Worm (Caenorhabditis elegans) whole organism, mixed stage, embryonic: Measurements from ENCODE around the gene K03H6.4.
A peak's percentile ranks its signal among the peaks of the same experiment; 100 is the strongest.

ENCODE experiments used
- M03D4.4 ChIP-seq: sonication (generic microtip); optimal IDR thresholded peaks from 2 replicates; lab custom pipeline; 2017; ENCODE audit warnings: mild to moderate bottlenecking, missing genetic modification characterization, missing compliant biosample characterization
- bed-3 ChIP-seq: fragments of 200-800 bp; sonication (Bioruptor generic); optimal IDR thresholded peaks from 3 replicates; lab custom pipeline; 2018; ENCODE audit warnings: mild to moderate bottlenecking, missing genetic modification characterization, moderate library complexity, missing compliant biosample characterization
- blmp-1 ChIP-seq: fragments of 150-350 bp; optimal IDR thresholded peaks from 2 replicates; lab custom pipeline; 2014; ENCODE audit warnings: missing biosample characterization, missing genetic modification characterization
- ceh-39 ChIP-seq: fragments of 150-350 bp; optimal IDR thresholded peaks from 2 replicates; lab custom pipeline; 2014; ENCODE audit warnings: missing biosample characterization, missing genetic modification characterization
- ceh-43 ChIP-seq: fragments of 200-800 bp; sonication (Bioruptor generic); optimal IDR thresholded peaks from 2 replicates; lab custom pipeline; 2018; ENCODE audit warnings: mild to moderate bottlenecking, missing genetic modification characterization, moderate library complexity, missing compliant biosample characterization
- ces-1 ChIP-seq: fragments of 150-350 bp; optimal IDR thresholded peaks from 2 replicates; lab custom pipeline; 2014; ENCODE audit warnings: missing biosample characterization, missing genetic modification reagents, missing genetic modification characterization
- cnd-1 ChIP-seq: fragments of 200-800 bp; sonication (Bioruptor generic); optimal IDR thresholded peaks from 2 replicates; lab custom pipeline; 2018; ENCODE audit warnings: mild to moderate bottlenecking, missing genetic modification characterization, missing compliant biosample characterization
- drap-1 ChIP-seq: fragments of 200-800 bp; sonication (Bioruptor generic); optimal IDR thresholded peaks from 3 replicates; lab custom pipeline; 2018; ENCODE audit warnings: mild to moderate bottlenecking, missing genetic modification characterization, missing compliant biosample characterization
- elt-1 ChIP-seq: sonication (generic microtip); optimal IDR thresholded peaks from 2 replicates; lab custom pipeline; 2017; ENCODE audit warnings: missing genetic modification characterization, mild to moderate bottlenecking, missing compliant biosample characterization, antibody characterized with exemption, moderate library complexity, borderline replicate concordance; ENCODE audit not compliant: insufficient read depth
- elt-3 ChIP-seq: fragments of 150-350 bp; optimal IDR thresholded peaks from 2 replicates; lab custom pipeline; 2014; ENCODE audit warnings: missing biosample characterization, missing genetic modification characterization
- flh-1 ChIP-seq: fragments of 200-800 bp; sonication (Bioruptor generic); optimal IDR thresholded peaks from 2 replicates; lab custom pipeline; 2018; ENCODE audit warnings: mild to moderate bottlenecking, missing genetic modification characterization, moderate library complexity, missing compliant biosample characterization
- hlh-1 ChIP-seq: fragments of 150-350 bp; optimal IDR thresholded peaks from 2 replicates; lab custom pipeline; 2014; ENCODE audit warnings: missing biosample characterization, missing genetic modification reagents, missing genetic modification characterization
- lin-13 ChIP-seq: fragments of 150-350 bp; optimal IDR thresholded peaks from 2 replicates; lab custom pipeline; 2014; ENCODE audit warnings: missing biosample characterization, missing genetic modification characterization
- lin-32 ChIP-seq: fragments of 200-800 bp; sonication (Bioruptor generic); optimal IDR thresholded peaks from 2 replicates; lab custom pipeline; 2018; ENCODE audit warnings: mild to moderate bottlenecking, missing genetic modification characterization, missing compliant biosample characterization
- lsy-2 ChIP-seq: fragments of 150-350 bp; optimal IDR thresholded peaks from 2 replicates; lab custom pipeline; 2014; ENCODE audit warnings: missing biosample characterization, missing genetic modification characterization
- mab-5 ChIP-seq: fragments of 150-350 bp; optimal IDR thresholded peaks from 2 replicates; lab custom pipeline; 2014; ENCODE audit warnings: missing biosample characterization, missing genetic modification characterization
- mep-1 ChIP-seq: fragments of 150-350 bp; optimal IDR thresholded peaks from 2 replicates; lab custom pipeline; 2017; ENCODE audit warnings: missing biosample characterization, missing genetic modification reagents, missing genetic modification characterization, inconsistent platforms
- mls-2 ChIP-seq: sonication (generic microtip); optimal IDR thresholded peaks from 2 replicates; lab custom pipeline; 2016; ENCODE audit warnings: mild to moderate bottlenecking, missing genetic modification characterization, moderate library complexity, missing compliant biosample characterization
- nhr-12 ChIP-seq: fragments of 150-350 bp; optimal IDR thresholded peaks from 2 replicates; lab custom pipeline; 2014; ENCODE audit warnings: missing biosample characterization, missing genetic modification characterization
- nhr-237 ChIP-seq: fragments of 150-350 bp; optimal IDR thresholded peaks from 2 replicates; lab custom pipeline; 2014; ENCODE audit warnings: missing biosample characterization, missing genetic modification characterization
- nhr-28 ChIP-seq: fragments of 150-350 bp; optimal IDR thresholded peaks from 2 replicates; lab custom pipeline; 2014; ENCODE audit warnings: missing biosample characterization, missing genetic modification characterization
- nhr-76 ChIP-seq: sonication (generic microtip); optimal IDR thresholded peaks from 2 replicates; lab custom pipeline; 2017; ENCODE audit warnings: missing biosample characterization, missing genetic modification characterization
- pha-4 ChIP-seq: fragments of 150-350 bp; optimal IDR thresholded peaks from 2 replicates; lab custom pipeline; 2018; ENCODE audit warnings: missing biosample characterization, missing genetic modification reagents, missing genetic modification characterization
- sem-2 ChIP-seq: fragments of 200-800 bp; sonication (Bioruptor generic); optimal IDR thresholded peaks from 2 replicates; lab custom pipeline; 2018; ENCODE audit warnings: mild to moderate bottlenecking, missing genetic modification characterization, missing compliant biosample characterization
- snpc-4 ChIP-seq: fragments of 150-350 bp; optimal IDR thresholded peaks from 2 replicates; lab custom pipeline; 2014; ENCODE audit warnings: missing biosample characterization, missing genetic modification characterization
- tbx-8 ChIP-seq: fragments of 200-800 bp; sonication (Bioruptor generic); optimal IDR thresholded peaks from 2 replicates; lab custom pipeline; 2018; ENCODE audit warnings: mild to moderate bottlenecking, missing genetic modification characterization, moderate library complexity, missing compliant biosample characterization
- unc-120 ChIP-seq: sonication (generic microtip); optimal IDR thresholded peaks from 2 replicates; lab custom pipeline; 2017; ENCODE audit warnings: missing genetic modification characterization, missing compliant biosample characterization; ENCODE audit not compliant: poor library complexity, severe bottlenecking
- ztf-11 ChIP-seq: fragments of 150-350 bp; optimal IDR thresholded peaks from 2 replicates; lab custom pipeline; 2014; ENCODE audit warnings: missing biosample characterization, missing genetic modification characterization

The K03H6.4 gene

ce11 chrIV:1510241-1510640 lies 10.9 kb downstream of the K03H6.4 start, which contains the start of gene txt-4:
TSS of gene txt-4 (plus strand) at chrIV:1510564.
- TF ChIP-seq tbx-8 (no peak), ztf-11 (no peak), ceh-39 (tag; lab: Kevin White, UChicago) (no peak), elt-1 (tag; lab: Kevin White, UChicago) (no peak), mep-1 (no peak), mls-2 (tag; lab: Kevin White, UChicago) (no peak), mab-5 (tag; lab: Kevin White, UChicago) (no peak), lin-32 (GFP tag; lab: Kevin White, UChicago) (no peak), ces-1 (GFP tag; lab: Kevin White, UChicago) (no peak), snpc-4 (tag; lab: Kevin White, UChicago) (no peak), M03D4.4 (tag; lab: Kevin White, UChicago) (no peak)
- TF ChIP-seq, all 35 proteins: peak for 0

ce11 chrIV:1497448-1497847 lies 23.7 kb downstream of the K03H6.4 start, which contains the start of gene hxk-3:
TSS of gene hxk-3 (plus strand) at chrIV:1497626.
- TF ChIP-seq lin-32 (GFP tag; lab: Kevin White, UChicago) (no peak), tbx-8 (no peak), nhr-76 (tag; lab: Kevin White, UChicago) (no peak), blmp-1 (tag; lab: Kevin White, UChicago) (no peak), cnd-1 (no peak), ces-1 (GFP tag; lab: Kevin White, UChicago) (peak; percentile 48), nhr-237 (tag; lab: Kevin White, UChicago) (no peak), sem-2 (GFP tag; lab: Kevin White, UChicago) (no peak), ztf-11 (no peak), pha-4 (tag; lab: Kevin White, UChicago) (no peak), mep-1 (peak; percentile 23), lsy-2 (tag; lab: Kevin White, UChicago) (no peak), nhr-28 (tag; lab: Kevin White, UChicago) (no peak), ceh-43 (GFP tag; lab: Kevin White, UChicago) (no peak)

ce11 chrIV:1496679-1497033 lies 24.5 kb downstream of the K03H6.4 start:
- no peak for TF ChIP-seq ztf-11
- TF ChIP-seq elt-1 (tag; lab: Kevin White, UChicago), result no peak
- TF ChIP-seq blmp-1 (tag; lab: Kevin White, UChicago), result no peak
- no peak for TF ChIP-seq flh-1 (GFP tag; lab: Kevin White, UChicago)
- no peak for TF ChIP-seq nhr-237 (tag; lab: Kevin White, UChicago)

- TF ChIP-seq mep-1 (peak; percentile 34), lsy-2 (tag; lab: Kevin White, UChicago) (peak; percentile 8), blmp-1 (tag; lab: Kevin White, UChicago) (no peak), hlh-1 (no peak), ceh-43 (GFP tag; lab: Kevin White, UChicago) (no peak), lin-13 (tag; lab: Kevin White, UChicago) (peak; percentile 37), ces-1 (GFP tag; lab: Kevin White, UChicago) (peak; percentile 69)
Observed at ce11 chrIV:1496017-1496678, 25.0 kb downstream of the K03H6.4 start, which contains the start of gene npp-20. TSS of gene npp-20 (minus strand) at chrIV:1496022.

- TF ChIP-seq cnd-1 (no peak), mep-1 (no peak), lin-32 (GFP tag; lab: Kevin White, UChicago) (no peak), hlh-1 (no peak), unc-120 (tag; lab: Kevin White, UChicago) (no peak), elt-3 (tag; lab: Kevin White, UChicago) (no peak), drap-1 (GFP tag; lab: Kevin White, UChicago) (no peak), ztf-11 (no peak), sem-2 (GFP tag; lab: Kevin White, UChicago) (no peak), ceh-43 (GFP tag; lab: Kevin White, UChicago) (no peak), nhr-12 (no peak), tbx-8 (no peak), bed-3 (GFP tag; lab: Kevin White, UChicago) (no peak), pha-4 (tag; lab: Kevin White, UChicago) (no peak), ces-1 (GFP tag; lab: Kevin White, UChicago) (no peak)
- TF ChIP-seq, all 35 proteins: peak for 0
Observed at ce11 chrIV:1484968-1485474, 36.1 kb downstream of the K03H6.4 start, which contains the start of gene Y77E11A.16. TSS of gene Y77E11A.16 (plus strand) at chrIV:1485424.
